Fruit fly (Drosophila melanogaster): ENCODE data around the gene CG5567.

Gene CG5567

DNA sequence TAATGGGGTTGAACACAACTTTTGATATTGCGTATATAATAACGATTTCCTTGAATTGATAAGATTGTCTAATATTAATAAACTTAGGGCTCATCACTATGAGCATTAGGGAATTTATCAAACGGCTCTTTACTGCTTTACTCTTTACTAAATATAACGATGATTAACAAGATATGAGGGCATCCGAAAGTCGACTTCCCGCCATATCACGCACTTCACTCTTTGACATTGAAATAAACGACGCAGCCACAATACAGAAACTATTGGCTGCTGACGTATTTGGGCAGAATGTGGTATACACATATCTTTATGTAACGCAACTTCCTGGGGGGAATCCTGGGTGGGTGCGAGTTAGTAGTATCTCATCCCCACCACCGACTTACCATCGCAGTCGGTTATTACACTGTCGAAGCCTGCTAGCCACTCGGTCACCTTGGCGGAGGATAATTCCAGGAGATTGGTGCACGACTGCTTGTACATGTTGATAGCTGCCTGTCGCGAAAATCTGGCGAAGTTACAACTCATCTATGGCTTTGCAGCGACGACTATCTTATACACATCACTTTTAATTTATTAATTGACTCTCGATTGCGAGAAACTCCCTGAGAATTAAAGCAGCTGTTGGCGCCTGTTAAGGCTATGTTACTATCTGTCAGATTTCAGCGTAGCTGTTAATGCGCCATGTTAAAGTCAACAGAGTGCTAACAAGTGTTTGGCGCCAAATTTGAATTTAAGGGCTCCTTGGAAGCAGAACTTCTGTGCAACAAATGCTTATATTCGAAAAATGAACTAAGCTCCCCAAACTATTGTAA is at the start of gene CG5567 (continued):
- TF ChIP-seq CG13894 (tag; optimal IDR thresholded peaks at IDR 0.05) (peak; percentile 16), CG13287 (GFP tag; IDR thresholded peaks at IDR 0.05; ENCODE audit: partially characterized antibody) (peak; percentile 26; the same call in 1 of the 2 replicates), sd (tag; optimal IDR thresholded peaks at IDR 0.05) (peak; percentile 75), ftz-f1 (GFP tag; optimal IDR thresholded peaks at IDR 0.05) (peak; percentile 88), psq (GFP tag; optimal IDR thresholded peaks at IDR 0.05) (no peak), cg (GFP tag; optimal IDR thresholded peaks at IDR 0.05) (no peak), E2f2 (GFP tag; IDR thresholded peaks at IDR 0.05) (peak; percentile 88), Lpt (GFP tag; optimal IDR thresholded peaks at IDR 0.05) (no peak), CG12769 (tag; optimal IDR thresholded peaks at IDR 0.05) (peak; percentile 17), HmgZ (tag; optimal IDR thresholded peaks at IDR 0.05) (peak; percentile 22), ERR (GFP tag; optimal IDR thresholded peaks at IDR 0.05) (peak; percentile 80), lab (GFP tag; optimal IDR thresholded peaks at IDR 0.05) (peak; percentile 42), CG18599 (GFP tag; optimal IDR thresholded peaks at IDR 0.05) (peak; percentile 47), Dp (GFP tag; optimal IDR thresholded peaks at IDR 0.05) (peak; percentile 86), bcd (GFP tag; optimal IDR thresholded peaks at IDR 0.05) (peak; percentile 2), CG32767 (GFP tag; IDR thresholded peaks at IDR 0.05) (peak; percentile 61; the same call in 1 of the 2 replicates), CG12659 (GFP tag; optimal IDR thresholded peaks at IDR 0.05) (peak; percentile 20), lilli (GFP tag; optimal IDR thresholded peaks at IDR 0.05) (peak; percentile 54), CG2120 (GFP tag; optimal IDR thresholded peaks at IDR 0.05) (peak; percentile 58), dpn (GFP tag; optimal IDR thresholded peaks at IDR 0.05) (peak in 1 of 2 experiments; percentile 21), CG11695 (GFP tag; IDR thresholded peaks at IDR 0.05) (peak; percentile 46; the same call in 1 of the 3 replicates), CG9609 (GFP tag; optimal IDR thresholded peaks at IDR 0.05) (no peak), pan (optimal IDR thresholded peaks at IDR 0.05) (no peak), pan (GFP tag; optimal IDR thresholded peaks at IDR 0.05 in 1 of 2, IDR thresholded peaks at IDR 0.05 in 1 of 2) (peak in 1 of 2 experiments; percentile 45), CG2116 (GFP tag; optimal IDR thresholded peaks at IDR 0.05) (peak; percentile 2), Elba2 (GFP tag; optimal IDR thresholded peaks at IDR 0.05) (no peak), ranshi (GFP tag; IDR thresholded peaks at IDR 0.05) (peak; percentile 38; the same call in 1 of the 2 replicates), Pdp1 (GFP tag; optimal IDR thresholded peaks at IDR 0.05) (peak in 1 of 2 experiments; percentile 93)

DNA sequence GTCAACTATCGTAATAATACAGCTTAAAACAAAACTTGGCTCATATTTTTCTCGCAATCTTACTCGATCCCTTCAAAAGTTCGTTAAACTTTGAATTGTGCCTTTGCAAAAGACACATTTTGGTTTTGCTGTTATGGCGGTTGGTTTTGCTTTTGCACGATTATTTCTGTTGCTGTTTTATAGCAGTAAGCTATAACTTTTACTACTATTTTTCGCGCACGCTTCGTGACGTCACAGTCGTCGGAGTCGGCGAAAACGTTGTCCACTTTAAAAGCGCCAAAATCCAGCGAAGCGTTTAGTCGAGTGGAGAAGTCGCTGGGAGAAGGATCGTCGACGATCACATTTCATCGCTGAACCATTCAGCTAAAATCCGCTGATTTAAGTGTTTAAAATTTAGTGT is 44.0 kb upstream of the CG5567 start, which contains the start of gene CG7402:
Gene CG7402, plus strand, starts transcription at position 313 of the 400 bp plus-strand sequence.
- peak; percentile 89 for TF ChIP-seq CG18011 (GFP tag; optimal IDR thresholded peaks at IDR 0.05)
- no peak for TF ChIP-seq ERR (GFP tag; optimal IDR thresholded peaks at IDR 0.05)
- TF ChIP-seq Jarid2 (GFP tag; optimal IDR thresholded peaks at IDR 0.05) = no peak
- TF ChIP-seq vfl (GFP tag; optimal IDR thresholded peaks at IDR 0.05) = no peak
- TF ChIP-seq usp (GFP tag; optimal IDR thresholded peaks at IDR 0.05) = no peak
- 0 out of 3 replicates have a peak, but pooled peaks have one; percentile 15 for TF ChIP-seq CG7357 (GFP tag; IDR thresholded peaks at IDR 0.05)

DNA sequence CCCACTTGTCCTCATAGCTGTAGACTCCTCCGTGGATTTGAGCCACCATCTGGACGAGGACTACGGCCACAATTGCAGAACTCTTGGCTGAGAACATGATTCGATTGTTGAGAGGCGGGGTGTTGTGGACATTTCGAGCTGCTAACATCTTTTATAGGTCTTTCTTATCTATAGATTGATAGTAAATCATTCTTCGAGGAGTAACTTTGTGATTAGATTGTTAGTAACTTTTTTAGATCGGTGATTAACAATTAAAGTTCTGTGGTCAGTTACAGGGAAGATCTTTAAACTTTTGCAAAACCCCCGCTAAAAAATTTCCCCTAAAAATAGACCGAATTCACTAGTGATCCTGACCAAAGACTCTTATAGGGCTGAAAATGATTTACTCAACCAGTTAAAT is 43.2 kb upstream of the CG5567 start, which contains the start of gene CG16775:
Gene CG16775, minus strand, starts transcription at position 101 of the 400 bp plus-strand sequence.
- TF ChIP-seq hth (optimal IDR thresholded peaks at IDR 0.05) (no peak), ranshi (GFP tag; IDR thresholded peaks at IDR 0.05) (no peak), exex (tag; optimal IDR thresholded peaks at IDR 0.05) (peak; percentile 7), CG7357 (GFP tag; IDR thresholded peaks at IDR 0.05) (no peak), CG2889 (GFP tag; IDR thresholded peaks at IDR 0.05) (no peak), Ets65A (GFP tag) (peak; percentile 31), dysf (GFP tag; IDR thresholded peaks at IDR 0.05) (no peak)
